Worm (Caenorhabditis elegans): ENCODE data around the gene ZK897.10.
A peak's percentile ranks its signal among the peaks of the same experiment; 100 is the strongest.

Gene ZK897.10

ce11 chrIV:12793621-12794020 lies 28.5 kb downstream of the ZK897.10 start, which contains the start of gene pin-2:
Gene pin-2 (plus strand): TSS chrIV:12793847.
- no peak for TF ChIP-seq ets-7 (tag; optimal IDR thresholded peaks at IDR 0.05)
- TF ChIP-seq sea-1 (GFP tag; conservative IDR thresholded peaks at IDR 0.05): no peak
- TF ChIP-seq ceh-36 (tag; optimal IDR thresholded peaks at IDR 0.05): no peak
- TF ChIP-seq aly-1 (tag; optimal IDR thresholded peaks at IDR 0.05): no peak
- TF ChIP-seq tbx-11 (GFP tag; IDR thresholded peaks at IDR 0.05): no peak
- TF ChIP-seq tbx-37 (GFP tag; conservative IDR thresholded peaks at IDR 0.05): no peak
- TF ChIP-seq tra-4 (tag; optimal IDR thresholded peaks at IDR 0.05): no peak
- TF ChIP-seq ama-1 (optimal IDR thresholded peaks at IDR 0.05): no peak
- no peak for TF ChIP-seq B0310.2 (tag; optimal IDR thresholded peaks at IDR 0.05)
- TF ChIP-seq flt-1 (GFP tag; IDR thresholded peaks at IDR 0.05): no peak
- TF ChIP-seq hmbx-1 (tag; optimal IDR thresholded peaks at IDR 0.05): no peak
- no peak for TF ChIP-seq F13C5.2 (tag; optimal IDR thresholded peaks at IDR 0.05)
- TF ChIP-seq pes-1 (GFP tag; IDR thresholded peaks at IDR 0.05): no peak
- no peak for TF ChIP-seq scrt-1 (GFP tag; IDR thresholded peaks at IDR 0.05)

- TF ChIP-seq scrt-1 (GFP tag; IDR thresholded peaks at IDR 0.05) (peak; percentile 20; the same call in 1 of the 2 replicates), hmg-4 (GFP tag; optimal IDR thresholded peaks at IDR 0.05) (no peak)
Observed at ce11 chrIV:12795371-12795936, 30.3 kb downstream of the ZK897.10 start.

ce11 chrIV:12796811-12797210 lies 31.7 kb downstream of the ZK897.10 start:
- TF ChIP-seq ceh-36 (tag; optimal IDR thresholded peaks at IDR 0.05) (no peak), sea-1 (GFP tag; conservative IDR thresholded peaks at IDR 0.05) (no peak), hnd-1 (tag; optimal IDR thresholded peaks at IDR 0.05) (no peak), flt-1 (GFP tag; IDR thresholded peaks at IDR 0.05) (no peak), tbx-37 (GFP tag; conservative IDR thresholded peaks at IDR 0.05) (no peak), ets-7 (tag; optimal IDR thresholded peaks at IDR 0.05) (no peak), scrt-1 (GFP tag; IDR thresholded peaks at IDR 0.05) (no peak), B0310.2 (tag; optimal IDR thresholded peaks at IDR 0.05) (no peak), hmg-4 (GFP tag; optimal IDR thresholded peaks at IDR 0.05) (no peak), pes-1 (GFP tag; IDR thresholded peaks at IDR 0.05) (no peak), ceh-13 (GFP tag; optimal IDR thresholded peaks at IDR 0.05) (no peak), hmbx-1 (tag; optimal IDR thresholded peaks at IDR 0.05) (no peak)

ce11 chrIV:12805595-12805994 lies 40.4 kb downstream of the ZK897.10 start, which contains the start of gene F07C6.4:
Gene F07C6.4 (plus strand): TSS chrIV:12805924.
- TF ChIP-seq ceh-36 (tag; optimal IDR thresholded peaks at IDR 0.05) (no peak), hmg-4 (GFP tag; optimal IDR thresholded peaks at IDR 0.05) (no peak)

- TF ChIP-seq hmbx-1 (tag; optimal IDR thresholded peaks at IDR 0.05) (no peak), flt-1 (GFP tag; IDR thresholded peaks at IDR 0.05) (no peak), tra-4 (tag; optimal IDR thresholded peaks at IDR 0.05) (no peak), F13C5.2 (tag; optimal IDR thresholded peaks at IDR 0.05) (no peak), hnd-1 (tag; optimal IDR thresholded peaks at IDR 0.05) (no peak)
Observed at ce11 chrIV:12811554-12811953, 46.4 kb downstream of the ZK897.10 start.

- TF ChIP-seq ets-7 (tag; optimal IDR thresholded peaks at IDR 0.05) (no peak), ceh-36 (tag; optimal IDR thresholded peaks at IDR 0.05) (peak; percentile 65)
Observed at ce11 chrIV:12813822-12814221, 48.7 kb downstream of the ZK897.10 start.

Data from whole organism, early embryonic.